Fruit fly (Drosophila melanogaster) whole organism, prepupa: ENCODE data around the gene BRWD3.

Source experiments
- Blimp-1 ChIP-seq: fragments of 200-800 bp; sonication (Bioruptor generic); optimal IDR thresholded peaks from 3 replicates; lab custom pipeline; 2017; ENCODE audit warnings: missing biosample characterization, missing genetic modification characterization, mild to moderate bottlenecking, moderate library complexity, missing genetic modification reagents
- CG10669 ChIP-seq: fragments of 200-800 bp; sonication (Bioruptor generic); optimal IDR thresholded peaks from 3 replicates; lab custom pipeline; 2018; ENCODE audit warnings: missing biosample characterization, mild to moderate bottlenecking, missing genetic modification characterization, moderate library complexity
- CG11902 ChIP-seq: fragments of 200-800 bp; sonication (Bioruptor generic); optimal IDR thresholded peaks from 3 replicates; lab custom pipeline; 2016; ENCODE audit warnings: missing biosample characterization, missing genetic modification characterization
- CG15336 ChIP-seq: fragments of 200-800 bp; sonication (Bioruptor generic); IDR thresholded peaks from 2 replicates; pipeline ENCODE4 v1.3.6; 2022; ENCODE audit warnings: missing biosample characterization, missing genetic modification characterization
- CG16779 ChIP-seq: fragments of 200-800 bp; sonication (Bioruptor generic); optimal IDR thresholded peaks from 3 replicates; lab custom pipeline; 2017; ENCODE audit warnings: missing biosample characterization, mild to moderate bottlenecking, missing genetic modification characterization
- CG3032 ChIP-seq: fragments of 200-800 bp; optimal IDR thresholded peaks from 2 replicates; lab custom pipeline; 2019; ENCODE audit warnings: missing biosample characterization, mild to moderate bottlenecking, missing genetic modification characterization, moderate library complexity
- CG31627 ChIP-seq: fragments of 200-800 bp; sonication (Bioruptor generic); optimal IDR thresholded peaks from 3 replicates; lab custom pipeline; 2016; ENCODE audit warnings: missing biosample characterization, missing genetic modification characterization
- CG34406 ChIP-seq: fragments of 200-800 bp; sonication (Bioruptor generic); optimal IDR thresholded peaks from 3 replicates; lab custom pipeline; 2016; ENCODE audit warnings: missing biosample characterization, missing genetic modification characterization
- CG3919 ChIP-seq: fragments of 200-800 bp; sonication (Bioruptor generic); optimal IDR thresholded peaks from 3 replicates; lab custom pipeline; 2016; ENCODE audit warnings: missing biosample characterization, missing genetic modification characterization
- CG4318 ChIP-seq: fragments of 200-800 bp; sonication (Bioruptor generic); optimal IDR thresholded peaks from 3 replicates; lab custom pipeline; 2017; ENCODE audit warnings: missing biosample characterization, mild to moderate bottlenecking, missing genetic modification characterization
- CG6276 ChIP-seq: fragments of 200-800 bp; sonication (Bioruptor generic); optimal IDR thresholded peaks from 2 replicates; lab custom pipeline; 2017; ENCODE audit warnings: missing biosample characterization, mild to moderate bottlenecking, missing genetic modification characterization
- CG6792 ChIP-seq: fragments of 200-800 bp; sonication (Bioruptor generic); optimal IDR thresholded peaks from 3 replicates; lab custom pipeline; 2016; ENCODE audit warnings: missing biosample characterization, missing genetic modification characterization
- CG6808 ChIP-seq: fragments of 200-800 bp; sonication (Bioruptor generic); optimal IDR thresholded peaks from 3 replicates; lab custom pipeline; 2017; ENCODE audit warnings: missing biosample characterization, missing genetic modification characterization, mild to moderate bottlenecking, moderate library complexity, missing genetic modification reagents
- CG6854 ChIP-seq: fragments of 200-800 bp; sonication (Bioruptor generic); optimal IDR thresholded peaks from 2 replicates; lab custom pipeline; 2017; ENCODE audit warnings: missing biosample characterization, mild to moderate bottlenecking, missing genetic modification characterization
- CG7368 ChIP-seq: fragments of 200-800 bp; sonication (Bioruptor generic); optimal IDR thresholded peaks from 3 replicates; lab custom pipeline; 2016; ENCODE audit warnings: missing biosample characterization, missing genetic modification characterization
- CG8119 ChIP-seq: fragments of 200-800 bp; sonication (Bioruptor generic); IDR thresholded peaks from 3 replicates; pipeline ENCODE4 v1.3.6; 2022; ENCODE audit warnings: missing biosample characterization, missing genetic modification characterization
- CG8632 ChIP-seq: fragments of 200-800 bp; sonication (Bioruptor generic); optimal IDR thresholded peaks from 3 replicates; lab custom pipeline; 2016; ENCODE audit warnings: missing biosample characterization, missing genetic modification characterization
- CG9139 ChIP-seq: fragments of 200-800 bp; sonication (Bioruptor generic); optimal IDR thresholded peaks from 3 replicates; lab custom pipeline; 2017; ENCODE audit warnings: missing biosample characterization, mild to moderate bottlenecking, missing genetic modification characterization
- Eip75B ChIP-seq: fragments of 200-800 bp; sonication (Bioruptor generic); optimal IDR thresholded peaks from 3 replicates; lab custom pipeline; 2016; ENCODE audit warnings: missing biosample characterization, missing genetic modification characterization
- Eip78C ChIP-seq: fragments of 200-800 bp; sonication (Bioruptor generic); peaks from one replicate; lab custom pipeline; 2016; ENCODE audit warnings: missing biosample characterization, missing genetic modification characterization
- Eip93F ChIP-seq: fragments of 200-800 bp; sonication (Bioruptor generic); optimal IDR thresholded peaks from 2 replicates; lab custom pipeline; 2016; ENCODE audit warnings: missing biosample characterization, mild to moderate bottlenecking, missing genetic modification characterization
- Ets21C ChIP-seq: fragments of 200-800 bp; sonication (Bioruptor generic); optimal IDR thresholded peaks from 3 replicates; lab custom pipeline; 2016; ENCODE audit warnings: missing biosample characterization, missing genetic modification characterization
- Ets96B ChIP-seq: fragments of 200-800 bp; optimal IDR thresholded peaks from 2 replicates; lab custom pipeline; 2019; ENCODE audit warnings: missing biosample characterization, mild to moderate bottlenecking, missing genetic modification characterization, moderate library complexity
- Gug ChIP-seq: fragments of 200-800 bp; sonication (Bioruptor generic); IDR thresholded peaks from 2 replicates; pipeline ENCODE4 v1.3.6; 2022; ENCODE audit warnings: missing biosample characterization, missing genetic modification characterization
- Hr38 ChIP-seq: sonication (Bioruptor generic); optimal IDR thresholded peaks from 2 replicates; lab custom pipeline; 2016; ENCODE audit warnings: missing biosample characterization, missing genetic modification characterization
- Hr39 ChIP-seq: fragments of 200-800 bp; sonication (Bioruptor generic); optimal IDR thresholded peaks from 2 replicates; lab custom pipeline; 2016; ENCODE audit warnings: missing biosample characterization, missing genetic modification characterization
- Hr4 ChIP-seq: fragments of 200-800 bp; sonication (Bioruptor generic); optimal IDR thresholded peaks from 3 replicates; lab custom pipeline; 2016; ENCODE audit warnings: missing biosample characterization, missing genetic modification characterization
- Lpt ChIP-seq: fragments of 200-800 bp; sonication (Bioruptor generic); optimal IDR thresholded peaks from 3 replicates; lab custom pipeline; 2016; ENCODE audit warnings: missing biosample characterization, missing genetic modification characterization
- Met ChIP-seq: fragments of 200-800 bp; sonication (Bioruptor generic); optimal IDR thresholded peaks from 3 replicates; lab custom pipeline; 2016; ENCODE audit warnings: missing biosample characterization, missing genetic modification characterization
- OdsH ChIP-seq: fragments of 200-800 bp; sonication (Bioruptor generic); optimal IDR thresholded peaks from 3 replicates; lab custom pipeline; 2016; ENCODE audit warnings: missing biosample characterization, missing genetic modification characterization
- Smox ChIP-seq: fragments of 200-800 bp; sonication (Bioruptor generic); optimal IDR thresholded peaks from 3 replicates; lab custom pipeline; 2016; ENCODE audit warnings: missing biosample characterization, missing genetic modification characterization
- Sox102F ChIP-seq: fragments of 200-800 bp; sonication (Bioruptor generic); optimal IDR thresholded peaks from 2 replicates; lab custom pipeline; 2016; ENCODE audit warnings: missing biosample characterization, mild to moderate bottlenecking, missing genetic modification characterization
- Sox14 ChIP-seq: fragments of 200-800 bp; sonication (Bioruptor generic); optimal IDR thresholded peaks from 3 replicates; lab custom pipeline; 2016; ENCODE audit warnings: missing biosample characterization, missing genetic modification characterization
- Sox15 ChIP-seq: fragments of 200-800 bp; sonication (Bioruptor generic); optimal IDR thresholded peaks from 3 replicates; lab custom pipeline; 2016; ENCODE audit warnings: missing biosample characterization, missing genetic modification characterization
- achi ChIP-seq: fragments of 200-800 bp; sonication (Bioruptor generic); optimal IDR thresholded peaks from 3 replicates; lab custom pipeline; 2016; ENCODE audit warnings: missing biosample characterization, missing genetic modification characterization
- acj6 ChIP-seq: fragments of 200-800 bp; sonication (Bioruptor generic); optimal IDR thresholded peaks from 3 replicates; lab custom pipeline; 2016; ENCODE audit warnings: missing biosample characterization, missing genetic modification characterization
- dac ChIP-seq: fragments of 200-800 bp; sonication (Bioruptor generic); optimal IDR thresholded peaks from 2 replicates; lab custom pipeline; 2017; ENCODE audit warnings: missing biosample characterization, mild to moderate bottlenecking, missing genetic modification characterization
- dsx ChIP-seq: fragments of 200-800 bp; optimal IDR thresholded peaks from 3 replicates; lab custom pipeline; 2019; ENCODE audit warnings: missing biosample characterization, mild to moderate bottlenecking, missing genetic modification characterization, moderate library complexity; ENCODE audit not compliant: poor library complexity, severe bottlenecking
- eg ChIP-seq: fragments of 200-800 bp; sonication (Bioruptor generic); IDR thresholded peaks from 3 replicates; pipeline ENCODE4 v1.3.6; 2022; ENCODE audit warnings: missing biosample characterization, missing genetic modification characterization
- fd59A ChIP-seq: fragments of 200-800 bp; sonication (Bioruptor generic); optimal IDR thresholded peaks from 2 replicates; lab custom pipeline; 2017; ENCODE audit warnings: missing biosample characterization, mild to moderate bottlenecking, missing genetic modification characterization, missing genetic modification reagents
- fd85E ChIP-seq: fragments of 200-800 bp; sonication (Bioruptor generic); optimal IDR thresholded peaks from 3 replicates; lab custom pipeline; 2016; ENCODE audit warnings: missing biosample characterization, missing genetic modification characterization
- net ChIP-seq: fragments of 200-800 bp; sonication (Bioruptor generic); optimal IDR thresholded peaks from 3 replicates; lab custom pipeline; 2016; ENCODE audit warnings: missing biosample characterization, missing genetic modification characterization
- salr ChIP-seq, 2 experiments: fragments of 200-800 bp; sonication (Bioruptor generic); optimal IDR thresholded peaks; 3 replicates each; lab custom pipeline; 2016 to 2018; ENCODE audit warnings: missing biosample characterization in 2 of 2, missing genetic modification characterization in 2 of 2, mild to moderate bottlenecking in 1 of 2
- spab ChIP-seq: fragments of 200-800 bp; sonication (Bioruptor generic); optimal IDR thresholded peaks from 2 replicates; lab custom pipeline; 2017; ENCODE audit warnings: missing biosample characterization, mild to moderate bottlenecking, missing genetic modification characterization, missing genetic modification reagents
- ss ChIP-seq, 2 experiments: fragments of 200-800 bp; sonication (Bioruptor generic); optimal IDR thresholded peaks; 2 replicates in 1 of 2; 3 replicates in 1 of 2; lab custom pipeline; 2017 to 2018; ENCODE audit warnings: mild to moderate bottlenecking in 2 of 2, missing biosample characterization in 2 of 2, missing genetic modification characterization in 2 of 2, moderate library complexity in 1 of 2
- svp ChIP-seq: fragments of 200-800 bp; sonication (Bioruptor generic); peaks from one replicate; lab custom pipeline; 2016; ENCODE audit warnings: missing biosample characterization, missing genetic modification characterization
- topi ChIP-seq: fragments of 200-800 bp; sonication (Bioruptor generic); optimal IDR thresholded peaks from 3 replicates; lab custom pipeline; 2016; ENCODE audit warnings: missing biosample characterization, missing genetic modification characterization
- vri ChIP-seq: fragments of 200-800 bp; sonication (Bioruptor generic); optimal IDR thresholded peaks from 3 replicates; lab custom pipeline; 2016; ENCODE audit warnings: missing biosample characterization, mild to moderate bottlenecking, missing genetic modification characterization

The BRWD3 gene

dm6 chr3R:24298534-24298936 is 20.3 kb upstream of the BRWD3 start (continued):
- TF ChIP-seq achi (GFP tag; lab: Kevin White, UChicago), result peak; percentile 45
- TF ChIP-seq CG9139 (GFP tag; lab: Kevin White, UChicago), result no peak
- no peak for TF ChIP-seq spab (GFP tag; lab: Kevin White, UChicago)
- TF ChIP-seq CG15336 (GFP tag; lab: Robert Waterston, UW), result no peak
- no peak for TF ChIP-seq CG16779 (tag; lab: Kevin White, UChicago)
- no peak for TF ChIP-seq Lpt (GFP tag; lab: Kevin White, UChicago)
- TF ChIP-seq salr (GFP tag; optimal IDR thresholded peaks at IDR 0.05; lab: Kevin White, UChicago), result peak in 1 of 2 experiments; percentile 22
- peak; percentile 34 for TF ChIP-seq vri (GFP tag; lab: Kevin White, UChicago)
- no peak for TF ChIP-seq CG6276 (GFP tag; lab: Kevin White, UChicago)
- TF ChIP-seq CG4318 (GFP tag; lab: Kevin White, UChicago), result peak; percentile 14
- TF ChIP-seq fd85E (GFP tag; lab: Kevin White, UChicago), result no peak
- TF ChIP-seq CG3032, result peak; percentile 19
- TF ChIP-seq CG10669, result peak; percentile 40
- no peak for TF ChIP-seq eg (GFP tag; lab: Robert Waterston, UW)
- TF ChIP-seq Sox102F (GFP tag; lab: Kevin White, UChicago), result peak; percentile 75
- no peak for TF ChIP-seq Gug (GFP tag; lab: Robert Waterston, UW)
- TF ChIP-seq Sox14 (GFP tag; lab: Kevin White, UChicago), result peak; percentile 34
- TF ChIP-seq fd59A (GFP tag; lab: Kevin White, UChicago), result peak; percentile 2
- TF ChIP-seq CG34406 (GFP tag; lab: Kevin White, UChicago), result peak; percentile 30
- peak; percentile 84 for TF ChIP-seq Eip78C (GFP tag; lab: Kevin White, UChicago)
- TF ChIP-seq CG6854 (GFP tag; lab: Kevin White, UChicago), result no peak
- TF ChIP-seq CG31627, result peak; percentile 40
- TF ChIP-seq Blimp-1 (GFP tag; lab: Kevin White, UChicago), result no peak
- TF ChIP-seq svp, result no peak
- TF ChIP-seq Ets96B (tag; lab: Kevin White, UChicago), result peak; percentile 24
- peak; percentile 54 for TF ChIP-seq Met (GFP tag; lab: Kevin White, UChicago)
- TF ChIP-seq CG8119, result no peak
- peak; percentile 53 for TF ChIP-seq Smox
- TF ChIP-seq Sox15, result no peak
- no peak for TF ChIP-seq CG6792 (GFP tag; lab: Kevin White, UChicago)
- no peak for TF ChIP-seq Eip93F (GFP tag; lab: Kevin White, UChicago)
- TF ChIP-seq Ets21C, result no peak
- TF ChIP-seq topi (GFP tag; lab: Kevin White, UChicago), result peak; percentile 50
- peak; percentile 31 for TF ChIP-seq CG6808 (GFP tag; lab: Kevin White, UChicago)
- peak; percentile 39 for TF ChIP-seq Hr39 (GFP tag; lab: Kevin White, UChicago)
- TF ChIP-seq, all 60 proteins: peak for 33

- TF ChIP-seq CG11902 (GFP tag; lab: Kevin White, UChicago) (no peak), net (GFP tag; lab: Kevin White, UChicago) (no peak), acj6 (GFP tag; lab: Kevin White, UChicago) (no peak), CG8632 (GFP tag; lab: Kevin White, UChicago) (no peak), OdsH (GFP tag; lab: Kevin White, UChicago) (no peak)
Observed at dm6 chr3R:24299148-24299547, 19.7 kb upstream of the BRWD3 start.

dm6 chr3R:24301520-24301919 is 17.3 kb upstream of the BRWD3 start:
- TF ChIP-seq topi (GFP tag; lab: Kevin White, UChicago), result peak; percentile 44
- no peak for TF ChIP-seq Smox
- no peak for TF ChIP-seq Blimp-1 (GFP tag; lab: Kevin White, UChicago)
- TF ChIP-seq Sox15, result peak; percentile 23
- peak in 1 of 2 experiments; percentile 15 for TF ChIP-seq ss (GFP tag; optimal IDR thresholded peaks at IDR 0.05; lab: Kevin White, UChicago)
- no peak for TF ChIP-seq fd85E (GFP tag; lab: Kevin White, UChicago)
- no peak for TF ChIP-seq Hr38 (GFP tag; lab: Kevin White, UChicago)
- TF ChIP-seq svp, result no peak
- peak; percentile 59 for TF ChIP-seq Hr4 (GFP tag; lab: Kevin White, UChicago)
- no peak for TF ChIP-seq Sox102F (GFP tag; lab: Kevin White, UChicago)
- no peak for TF ChIP-seq dac
- peak; percentile 64 for TF ChIP-seq CG15336 (GFP tag; lab: Robert Waterston, UW)
- peak; percentile 50 for TF ChIP-seq OdsH (GFP tag; lab: Kevin White, UChicago)
- TF ChIP-seq vri (GFP tag; lab: Kevin White, UChicago), result no peak
- TF ChIP-seq CG7368, result peak; percentile 23
- TF ChIP-seq eg (GFP tag; lab: Robert Waterston, UW), result peak; percentile 53
- peak; percentile 31 for TF ChIP-seq Eip75B (GFP tag; lab: Kevin White, UChicago)
- TF ChIP-seq CG3919, result no peak
- no peak for TF ChIP-seq CG9139 (GFP tag; lab: Kevin White, UChicago)
- TF ChIP-seq dsx (GFP tag; lab: Kevin White, UChicago), result no peak
- no peak for TF ChIP-seq Ets21C
- TF ChIP-seq CG31627, result peak; percentile 47
